Worm (Caenorhabditis elegans): ENCODE measurements around the gene irld-28.

irld-28 gene

DNA sequence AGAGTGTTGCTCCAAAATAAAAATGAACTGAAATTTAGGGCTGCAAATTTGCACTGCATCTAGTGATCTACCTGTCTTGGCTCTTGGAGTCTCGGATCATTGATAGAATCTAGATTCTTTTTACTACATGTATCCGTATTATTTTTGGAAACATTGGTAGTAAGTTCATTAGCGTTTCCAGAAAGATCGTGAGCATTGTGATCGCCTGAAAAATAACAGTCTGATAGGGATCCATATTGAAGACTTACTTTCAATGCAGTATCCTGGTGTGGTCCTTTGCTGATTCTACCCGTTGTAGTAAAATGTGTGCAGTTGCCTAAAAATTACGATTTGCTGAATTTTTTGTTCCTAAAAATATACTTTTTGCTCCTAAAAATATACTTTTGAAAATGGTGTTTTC, 29.7 kb downstream of the irld-28 start:
- TF ChIP-seq nfya-1 (tag; optimal IDR thresholded peaks at IDR 0.05; ENCODE audit: insufficient read depth) (no peak), ztf-11 (tag; optimal IDR thresholded peaks at IDR 0.05) (no peak), R02D3.7 (tag; optimal IDR thresholded peaks at IDR 0.05) (no peak), nhr-25 (tag; optimal IDR thresholded peaks at IDR 0.05) (no peak), egl-5 (tag; optimal IDR thresholded peaks at IDR 0.05) (no peak), hmg-11 (tag; optimal IDR thresholded peaks at IDR 0.05) (no peak), ceh-28 (tag; optimal IDR thresholded peaks at IDR 0.05) (no peak), nhr-11 (tag; optimal IDR thresholded peaks at IDR 0.05) (no peak), egl-27 (tag; optimal IDR thresholded peaks at IDR 0.05) (no peak), sea-2 (GFP tag; optimal IDR thresholded peaks at IDR 0.05) (no peak), nhr-28 (tag; optimal IDR thresholded peaks at IDR 0.05) (no peak), nhr-43 (tag; optimal IDR thresholded peaks at IDR 0.05; ENCODE audit: poor library complexity, severe bottlenecking) (no peak), ztf-4 (tag; optimal IDR thresholded peaks at IDR 0.05) (no peak), lin-39 (tag; optimal IDR thresholded peaks at IDR 0.05) (no peak), snpc-4 (tag; optimal IDR thresholded peaks at IDR 0.05) (no peak)

DNA sequence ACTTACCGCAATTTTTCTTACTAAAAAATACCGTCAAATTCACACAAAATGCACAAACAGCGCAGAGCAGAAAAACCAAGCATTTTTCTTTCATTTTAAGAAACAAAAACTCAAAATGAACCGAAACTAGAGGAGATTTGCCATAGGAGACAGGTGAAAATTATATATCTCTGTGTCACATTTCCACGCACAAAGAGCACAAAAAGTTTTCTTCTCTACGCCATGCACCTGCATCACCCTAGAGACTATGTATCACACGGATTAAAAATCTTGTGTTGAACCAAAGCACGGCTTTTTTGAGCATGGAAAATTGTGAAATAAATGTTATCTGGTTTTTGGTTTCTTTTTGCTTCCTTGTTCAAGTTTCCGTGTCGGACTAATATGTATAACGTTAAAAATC, 32.3 kb downstream of the irld-28 start, which contains the start of gene irld-15:
TSS of gene irld-15 (minus strand) at position 101 of the 400 bp plus-strand sequence.
- TF ChIP-seq R02D3.7 (tag; optimal IDR thresholded peaks at IDR 0.05) (no peak), ztf-4 (tag; optimal IDR thresholded peaks at IDR 0.05) (no peak), fkh-10 (GFP tag; optimal IDR thresholded peaks at IDR 0.05) (no peak), skn-1 (tag; optimal IDR thresholded peaks at IDR 0.05) (no peak), mdl-1 (tag; optimal IDR thresholded peaks at IDR 0.05) (no peak), nfya-1 (tag; optimal IDR thresholded peaks at IDR 0.05; ENCODE audit: insufficient read depth) (no peak), jun-1 (tag; optimal IDR thresholded peaks at IDR 0.05) (no peak), tbx-2 (tag; optimal IDR thresholded peaks at IDR 0.05) (no peak), daf-12 (tag; optimal IDR thresholded peaks at IDR 0.05) (no peak), nhr-12 (tag; optimal IDR thresholded peaks at IDR 0.05) (no peak), fos-1 (tag; optimal IDR thresholded peaks at IDR 0.05) (no peak), nhr-67 (tag; optimal IDR thresholded peaks at IDR 0.05) (no peak), aly-2 (tag; optimal IDR thresholded peaks at IDR 0.05) (no peak), eor-1 (tag; optimal IDR thresholded peaks at IDR 0.05) (no peak), pha-4 (tag; optimal IDR thresholded peaks at IDR 0.05) (no peak)

DNA sequence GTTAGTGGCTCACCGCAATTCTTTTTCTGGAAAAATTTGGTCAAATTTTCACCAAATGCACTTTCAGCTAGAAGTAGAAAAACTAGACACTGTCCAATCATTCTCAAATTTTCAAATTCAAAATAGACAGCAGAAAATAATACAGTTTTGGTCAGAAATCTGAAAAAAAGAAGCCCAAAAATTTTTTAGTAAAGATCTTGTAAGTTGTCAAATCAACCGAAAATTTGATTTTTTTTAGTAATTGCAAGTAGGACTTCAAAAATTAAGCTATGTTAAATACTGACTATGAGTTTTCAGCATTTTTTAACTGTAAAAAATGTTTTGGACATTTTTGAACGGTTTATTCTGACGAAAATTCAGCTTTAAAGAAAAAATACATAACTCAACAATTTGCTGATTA, 35.1 kb downstream of the irld-28 start, which contains the start of gene Y19D10B.8:
TSS of gene Y19D10B.8 (minus strand) at position 101 of the 400 bp plus-strand sequence.
- TF ChIP-seq eor-1 (tag; optimal IDR thresholded peaks at IDR 0.05) (no peak), fkh-10 (GFP tag; optimal IDR thresholded peaks at IDR 0.05) (no peak), nhr-12 (tag; optimal IDR thresholded peaks at IDR 0.05) (no peak), fkh-2 (tag; optimal IDR thresholded peaks at IDR 0.05) (no peak), ama-1 (optimal IDR thresholded peaks at IDR 0.05) (no peak), unc-39 (tag; optimal IDR thresholded peaks at IDR 0.05) (no peak), elt-3 (tag; optimal IDR thresholded peaks at IDR 0.05) (no peak), mdl-1 (tag; optimal IDR thresholded peaks at IDR 0.05) (no peak), sea-2 (GFP tag; optimal IDR thresholded peaks at IDR 0.05) (no peak), pha-4 (tag; optimal IDR thresholded peaks at IDR 0.05) (no peak), lsy-12 (tag; optimal IDR thresholded peaks at IDR 0.05) (no peak), nhr-11 (tag; optimal IDR thresholded peaks at IDR 0.05) (no peak), hmg-11 (tag; optimal IDR thresholded peaks at IDR 0.05) (no peak), zag-1 (tag; optimal IDR thresholded peaks at IDR 0.05) (no peak), ztf-4 (tag; optimal IDR thresholded peaks at IDR 0.05) (no peak), daf-12 (tag; optimal IDR thresholded peaks at IDR 0.05) (no peak), jun-1 (tag; optimal IDR thresholded peaks at IDR 0.05) (no peak), egl-27 (tag; optimal IDR thresholded peaks at IDR 0.05) (no peak), egl-5 (tag; optimal IDR thresholded peaks at IDR 0.05) (no peak), nhr-67 (tag; optimal IDR thresholded peaks at IDR 0.05) (no peak)

DNA sequence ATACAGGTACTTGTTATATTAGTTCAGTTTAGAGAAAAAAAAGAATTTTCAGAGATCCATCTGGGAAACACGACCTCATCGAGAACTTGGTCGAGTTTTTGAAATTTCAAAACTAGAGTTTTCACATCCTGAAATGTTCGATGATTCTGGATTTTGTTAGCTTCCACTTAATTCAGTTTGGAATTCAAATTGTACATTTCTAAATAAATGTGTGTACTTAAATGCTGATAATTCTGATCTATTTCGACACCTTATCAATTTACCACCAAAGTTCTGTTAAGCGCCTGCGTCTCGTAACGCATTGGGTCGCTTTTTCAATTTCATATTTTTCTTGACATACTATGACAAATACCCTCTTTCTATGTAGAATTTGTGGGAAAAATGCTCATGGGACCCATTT, 41.5 kb downstream of the irld-28 start, which contains the start of gene nhr-226:
TSS of gene nhr-226 (plus strand) at position 301 of the 400 bp plus-strand sequence.
- TF ChIP-seq elt-1 (tag; optimal IDR thresholded peaks at IDR 0.05) (no peak), elt-3 (tag; optimal IDR thresholded peaks at IDR 0.05) (no peak), pqm-1 (tag; optimal IDR thresholded peaks at IDR 0.05) (peak; percentile 31), elt-2 (tag; optimal IDR thresholded peaks at IDR 0.05) (peak; percentile 44)
